Worm (Caenorhabditis elegans): ENCODE data around the gene nspc-16.

ce11 chrX:14559084-14559483 lies 35.7 kb downstream of the nspc-16 start:
- TF ChIP-seq rpc-1 (optimal IDR thresholded peaks at IDR 0.05) (no peak), rpc-1 (tag; optimal IDR thresholded peaks at IDR 0.05) (no peak), hsf-1 (GFP tag; IDR thresholded peaks at IDR 0.05) (no peak), nfya-2 (GFP tag; IDR thresholded peaks at IDR 0.05) (no peak), ztf-18 (tag; optimal IDR thresholded peaks at IDR 0.05) (no peak), F22D6.2 (tag; optimal IDR thresholded peaks at IDR 0.05) (no peak), sea-2 (GFP tag; IDR thresholded peaks at IDR 0.05) (no peak), ZK185.1 (tag; optimal IDR thresholded peaks at IDR 0.05; ENCODE audit: poor library complexity, severe bottlenecking) (no peak), unc-62 (GFP tag; optimal IDR thresholded peaks at IDR 0.05) (no peak), rcor-1 (GFP tag; IDR thresholded peaks at IDR 0.05) (no peak), ccch-3 (GFP tag; optimal IDR thresholded peaks at IDR 0.05) (no peak)

Measured in whole organism, young adult.